Fruit fly (Drosophila melanogaster) whole organism, prepupa: ENCODE results near the gene CG7120.
A peak's percentile ranks its signal among the peaks of the same experiment; 100 is the strongest.

ENCODE experiments used
- Blimp-1 ChIP-seq: fragments of 200-800 bp; sonication (Bioruptor generic); optimal IDR thresholded peaks from 3 replicates; lab custom pipeline; 2017; ENCODE audit warnings: missing biosample characterization, missing genetic modification characterization, mild to moderate bottlenecking, moderate library complexity, missing genetic modification reagents
- CG10669 ChIP-seq: fragments of 200-800 bp; sonication (Bioruptor generic); optimal IDR thresholded peaks from 3 replicates; lab custom pipeline; 2018; ENCODE audit warnings: missing biosample characterization, mild to moderate bottlenecking, missing genetic modification characterization, moderate library complexity
- CG11294 ChIP-seq: fragments of 200-800 bp; sonication (Bioruptor generic); IDR thresholded peaks from 2 replicates; pipeline ENCODE4 v1.3.6; 2022; ENCODE audit warnings: missing biosample characterization, missing genetic modification characterization
- CG11762 ChIP-seq: fragments of 200-800 bp; sonication (Bioruptor generic); optimal IDR thresholded peaks from 3 replicates; lab custom pipeline; 2016; ENCODE audit warnings: missing biosample characterization, missing genetic modification characterization; ENCODE audit not compliant: insufficient read depth
- CG15336 ChIP-seq: fragments of 200-800 bp; sonication (Bioruptor generic); IDR thresholded peaks from 2 replicates; pipeline ENCODE4 v1.3.6; 2022; ENCODE audit warnings: missing biosample characterization, missing genetic modification characterization
- CG16779 ChIP-seq: fragments of 200-800 bp; sonication (Bioruptor generic); optimal IDR thresholded peaks from 3 replicates; lab custom pipeline; 2017; ENCODE audit warnings: missing biosample characterization, mild to moderate bottlenecking, missing genetic modification characterization
- CG31627 ChIP-seq: fragments of 200-800 bp; sonication (Bioruptor generic); optimal IDR thresholded peaks from 3 replicates; lab custom pipeline; 2016; ENCODE audit warnings: missing biosample characterization, missing genetic modification characterization
- CG34406 ChIP-seq: fragments of 200-800 bp; sonication (Bioruptor generic); optimal IDR thresholded peaks from 3 replicates; lab custom pipeline; 2016; ENCODE audit warnings: missing biosample characterization, missing genetic modification characterization
- CG3919 ChIP-seq: fragments of 200-800 bp; sonication (Bioruptor generic); optimal IDR thresholded peaks from 3 replicates; lab custom pipeline; 2016; ENCODE audit warnings: missing biosample characterization, missing genetic modification characterization
- CG4318 ChIP-seq: fragments of 200-800 bp; sonication (Bioruptor generic); optimal IDR thresholded peaks from 3 replicates; lab custom pipeline; 2017; ENCODE audit warnings: missing biosample characterization, mild to moderate bottlenecking, missing genetic modification characterization
- CG6163 ChIP-seq: fragments of 200-800 bp; sonication (Bioruptor generic); IDR thresholded peaks from 3 replicates; pipeline ENCODE4 v1.3.6; 2022; ENCODE audit warnings: missing biosample characterization, missing genetic modification characterization
- CG6792 ChIP-seq: fragments of 200-800 bp; sonication (Bioruptor generic); optimal IDR thresholded peaks from 3 replicates; lab custom pipeline; 2016; ENCODE audit warnings: missing biosample characterization, missing genetic modification characterization
- CG6808 ChIP-seq: fragments of 200-800 bp; sonication (Bioruptor generic); optimal IDR thresholded peaks from 3 replicates; lab custom pipeline; 2017; ENCODE audit warnings: missing biosample characterization, missing genetic modification characterization, mild to moderate bottlenecking, moderate library complexity, missing genetic modification reagents
- CG6854 ChIP-seq: fragments of 200-800 bp; sonication (Bioruptor generic); optimal IDR thresholded peaks from 2 replicates; lab custom pipeline; 2017; ENCODE audit warnings: missing biosample characterization, mild to moderate bottlenecking, missing genetic modification characterization
- CG7368 ChIP-seq: fragments of 200-800 bp; sonication (Bioruptor generic); optimal IDR thresholded peaks from 3 replicates; lab custom pipeline; 2016; ENCODE audit warnings: missing biosample characterization, missing genetic modification characterization
- CG8119 ChIP-seq: fragments of 200-800 bp; sonication (Bioruptor generic); IDR thresholded peaks from 3 replicates; pipeline ENCODE4 v1.3.6; 2022; ENCODE audit warnings: missing biosample characterization, missing genetic modification characterization
- CG8632 ChIP-seq: fragments of 200-800 bp; sonication (Bioruptor generic); optimal IDR thresholded peaks from 3 replicates; lab custom pipeline; 2016; ENCODE audit warnings: missing biosample characterization, missing genetic modification characterization
- CG9139 ChIP-seq: fragments of 200-800 bp; sonication (Bioruptor generic); optimal IDR thresholded peaks from 3 replicates; lab custom pipeline; 2017; ENCODE audit warnings: missing biosample characterization, mild to moderate bottlenecking, missing genetic modification characterization
- Eip75B ChIP-seq: fragments of 200-800 bp; sonication (Bioruptor generic); optimal IDR thresholded peaks from 3 replicates; lab custom pipeline; 2016; ENCODE audit warnings: missing biosample characterization, missing genetic modification characterization
- Eip78C ChIP-seq: fragments of 200-800 bp; sonication (Bioruptor generic); peaks from one replicate; lab custom pipeline; 2016; ENCODE audit warnings: missing biosample characterization, missing genetic modification characterization
- Eip93F ChIP-seq: fragments of 200-800 bp; sonication (Bioruptor generic); optimal IDR thresholded peaks from 2 replicates; lab custom pipeline; 2016; ENCODE audit warnings: missing biosample characterization, mild to moderate bottlenecking, missing genetic modification characterization
- Ets21C ChIP-seq: fragments of 200-800 bp; sonication (Bioruptor generic); optimal IDR thresholded peaks from 3 replicates; lab custom pipeline; 2016; ENCODE audit warnings: missing biosample characterization, missing genetic modification characterization
- Gug ChIP-seq: fragments of 200-800 bp; sonication (Bioruptor generic); IDR thresholded peaks from 2 replicates; pipeline ENCODE4 v1.3.6; 2022; ENCODE audit warnings: missing biosample characterization, missing genetic modification characterization
- Hr38 ChIP-seq: sonication (Bioruptor generic); optimal IDR thresholded peaks from 2 replicates; lab custom pipeline; 2016; ENCODE audit warnings: missing biosample characterization, missing genetic modification characterization
- Hr39 ChIP-seq: fragments of 200-800 bp; sonication (Bioruptor generic); optimal IDR thresholded peaks from 2 replicates; lab custom pipeline; 2016; ENCODE audit warnings: missing biosample characterization, missing genetic modification characterization
- Hr4 ChIP-seq: fragments of 200-800 bp; sonication (Bioruptor generic); optimal IDR thresholded peaks from 3 replicates; lab custom pipeline; 2016; ENCODE audit warnings: missing biosample characterization, missing genetic modification characterization
- Lpt ChIP-seq: fragments of 200-800 bp; sonication (Bioruptor generic); optimal IDR thresholded peaks from 3 replicates; lab custom pipeline; 2016; ENCODE audit warnings: missing biosample characterization, missing genetic modification characterization
- Met ChIP-seq: fragments of 200-800 bp; sonication (Bioruptor generic); optimal IDR thresholded peaks from 3 replicates; lab custom pipeline; 2016; ENCODE audit warnings: missing biosample characterization, missing genetic modification characterization
- OdsH ChIP-seq: fragments of 200-800 bp; sonication (Bioruptor generic); optimal IDR thresholded peaks from 3 replicates; lab custom pipeline; 2016; ENCODE audit warnings: missing biosample characterization, missing genetic modification characterization
- Smox ChIP-seq: fragments of 200-800 bp; sonication (Bioruptor generic); optimal IDR thresholded peaks from 3 replicates; lab custom pipeline; 2016; ENCODE audit warnings: missing biosample characterization, missing genetic modification characterization
- Sox102F ChIP-seq: fragments of 200-800 bp; sonication (Bioruptor generic); optimal IDR thresholded peaks from 2 replicates; lab custom pipeline; 2016; ENCODE audit warnings: missing biosample characterization, mild to moderate bottlenecking, missing genetic modification characterization
- Sox14 ChIP-seq: fragments of 200-800 bp; sonication (Bioruptor generic); optimal IDR thresholded peaks from 3 replicates; lab custom pipeline; 2016; ENCODE audit warnings: missing biosample characterization, missing genetic modification characterization
- Sox15 ChIP-seq: fragments of 200-800 bp; sonication (Bioruptor generic); optimal IDR thresholded peaks from 3 replicates; lab custom pipeline; 2016; ENCODE audit warnings: missing biosample characterization, missing genetic modification characterization
- achi ChIP-seq: fragments of 200-800 bp; sonication (Bioruptor generic); optimal IDR thresholded peaks from 3 replicates; lab custom pipeline; 2016; ENCODE audit warnings: missing biosample characterization, missing genetic modification characterization
- dac ChIP-seq: fragments of 200-800 bp; sonication (Bioruptor generic); optimal IDR thresholded peaks from 2 replicates; lab custom pipeline; 2017; ENCODE audit warnings: missing biosample characterization, mild to moderate bottlenecking, missing genetic modification characterization
- dsx ChIP-seq: fragments of 200-800 bp; optimal IDR thresholded peaks from 3 replicates; lab custom pipeline; 2019; ENCODE audit warnings: missing biosample characterization, mild to moderate bottlenecking, missing genetic modification characterization, moderate library complexity; ENCODE audit not compliant: poor library complexity, severe bottlenecking
- eg ChIP-seq: fragments of 200-800 bp; sonication (Bioruptor generic); IDR thresholded peaks from 3 replicates; pipeline ENCODE4 v1.3.6; 2022; ENCODE audit warnings: missing biosample characterization, missing genetic modification characterization
- fd59A ChIP-seq: fragments of 200-800 bp; sonication (Bioruptor generic); optimal IDR thresholded peaks from 2 replicates; lab custom pipeline; 2017; ENCODE audit warnings: missing biosample characterization, mild to moderate bottlenecking, missing genetic modification characterization, missing genetic modification reagents
- fd85E ChIP-seq: fragments of 200-800 bp; sonication (Bioruptor generic); optimal IDR thresholded peaks from 3 replicates; lab custom pipeline; 2016; ENCODE audit warnings: missing biosample characterization, missing genetic modification characterization
- net ChIP-seq: fragments of 200-800 bp; sonication (Bioruptor generic); optimal IDR thresholded peaks from 3 replicates; lab custom pipeline; 2016; ENCODE audit warnings: missing biosample characterization, missing genetic modification characterization
- pdm3 ChIP-seq: fragments of 200-800 bp; sonication (Bioruptor generic); optimal IDR thresholded peaks from 3 replicates; lab custom pipeline; 2016; ENCODE audit warnings: missing biosample characterization, missing genetic modification characterization
- salr ChIP-seq, 2 experiments: fragments of 200-800 bp; sonication (Bioruptor generic); optimal IDR thresholded peaks; 3 replicates each; lab custom pipeline; 2016 to 2018; ENCODE audit warnings: missing biosample characterization in 2 of 2, missing genetic modification characterization in 2 of 2, mild to moderate bottlenecking in 1 of 2
- spab ChIP-seq: fragments of 200-800 bp; sonication (Bioruptor generic); optimal IDR thresholded peaks from 2 replicates; lab custom pipeline; 2017; ENCODE audit warnings: missing biosample characterization, mild to moderate bottlenecking, missing genetic modification characterization, missing genetic modification reagents
- ss ChIP-seq, 2 experiments: fragments of 200-800 bp; sonication (Bioruptor generic); optimal IDR thresholded peaks; 2 replicates in 1 of 2; 3 replicates in 1 of 2; lab custom pipeline; 2017 to 2018; ENCODE audit warnings: mild to moderate bottlenecking in 2 of 2, missing biosample characterization in 2 of 2, missing genetic modification characterization in 2 of 2, moderate library complexity in 1 of 2
- svp ChIP-seq: fragments of 200-800 bp; sonication (Bioruptor generic); peaks from one replicate; lab custom pipeline; 2016; ENCODE audit warnings: missing biosample characterization, missing genetic modification characterization
- topi ChIP-seq: fragments of 200-800 bp; sonication (Bioruptor generic); optimal IDR thresholded peaks from 3 replicates; lab custom pipeline; 2016; ENCODE audit warnings: missing biosample characterization, missing genetic modification characterization
- vri ChIP-seq: fragments of 200-800 bp; sonication (Bioruptor generic); optimal IDR thresholded peaks from 3 replicates; lab custom pipeline; 2016; ENCODE audit warnings: missing biosample characterization, mild to moderate bottlenecking, missing genetic modification characterization

Gene CG7120

dm6 chr3L:8421808-8422586, 26.2 kb downstream of the CG7120 start, which contains the start of gene CG32354 (continued):
- TF ChIP-seq Eip78C (peak; percentile 79), net (GFP tag; lab: Kevin White, UChicago) (peak; percentile 21), CG16779 (tag; lab: Kevin White, UChicago) (no peak), fd59A (no peak), fd85E (GFP tag; lab: Kevin White, UChicago) (no peak), Lpt (no peak), Sox15 (GFP tag; lab: Kevin White, UChicago) (no peak), Smox (no peak), CG34406 (GFP tag; lab: Kevin White, UChicago) (peak; percentile 16), Gug (no peak), ss (GFP tag; optimal IDR thresholded peaks at IDR 0.05; lab: Kevin White, UChicago) (peak; percentile 21 to 65), CG10669 (GFP tag; lab: Kevin White, UChicago) (no peak), Blimp-1 (GFP tag; lab: Kevin White, UChicago) (no peak), CG11762 (no peak), Hr39 (GFP tag; lab: Kevin White, UChicago) (no peak), CG8119 (GFP tag; lab: Robert Waterston, UW) (peak; percentile 28; the same call in 1 of the 3 replicates), Eip93F (no peak), Hr38 (GFP tag; lab: Kevin White, UChicago) (no peak), CG31627 (no peak), CG9139 (GFP tag; lab: Kevin White, UChicago) (peak; percentile 10), CG15336 (GFP tag; lab: Robert Waterston, UW) (0 out of 2 replicates have a peak, but pooled peaks have one; percentile 30), Hr4 (peak; percentile 72), Ets21C (no peak), vri (GFP tag; lab: Kevin White, UChicago) (no peak), dsx (GFP tag; lab: Kevin White, UChicago) (peak; percentile 15), CG3919 (GFP tag; lab: Kevin White, UChicago) (peak; percentile 30), svp (GFP tag; lab: Kevin White, UChicago) (peak; percentile 53), dac (GFP tag; lab: Kevin White, UChicago) (peak; percentile 53), topi (peak; percentile 25), Sox14 (peak; percentile 14)
- TF ChIP-seq, all 60 proteins: peak for 31

- no peak for TF ChIP-seq CG11294 (GFP tag; lab: Robert Waterston, UW)
- peak; percentile 51 for TF ChIP-seq OdsH (GFP tag; lab: Kevin White, UChicago)
- TF ChIP-seq svp (GFP tag; lab: Kevin White, UChicago) = no peak
- TF ChIP-seq CG31627 = no peak
- TF ChIP-seq CG7368 = no peak
- TF ChIP-seq CG16779 (tag; lab: Kevin White, UChicago) = no peak
- TF ChIP-seq CG8632 (GFP tag; lab: Kevin White, UChicago) = peak; percentile 2
- TF ChIP-seq eg (GFP tag; lab: Robert Waterston, UW) = no peak
- TF ChIP-seq CG6792 = no peak
- peak in 1 of 2 experiments; percentile 67 for TF ChIP-seq salr (GFP tag; optimal IDR thresholded peaks at IDR 0.05; lab: Kevin White, UChicago)
- TF ChIP-seq CG6163 (GFP tag; lab: Robert Waterston, UW) = no peak
- no peak for TF ChIP-seq Eip75B (GFP tag; lab: Kevin White, UChicago)
- TF ChIP-seq Hr4 = peak; percentile 65
- TF ChIP-seq Hr38 (GFP tag; lab: Kevin White, UChicago) = no peak
- no peak for TF ChIP-seq Met (GFP tag; lab: Kevin White, UChicago)
- no peak for TF ChIP-seq CG6854 (GFP tag; lab: Kevin White, UChicago)
- TF ChIP-seq fd85E (GFP tag; lab: Kevin White, UChicago) = no peak
- TF ChIP-seq Sox14 = no peak
- TF ChIP-seq spab (GFP tag; lab: Kevin White, UChicago) = no peak
- TF ChIP-seq CG6808 (GFP tag; lab: Kevin White, UChicago) = no peak
- TF ChIP-seq Gug = no peak
- no peak for TF ChIP-seq vri (GFP tag; lab: Kevin White, UChicago)
- peak; percentile 85 for TF ChIP-seq CG4318
- TF ChIP-seq dac (GFP tag; lab: Kevin White, UChicago) = peak; percentile 14
- no peak for TF ChIP-seq ss (GFP tag; optimal IDR thresholded peaks at IDR 0.05; lab: Kevin White, UChicago)
- 0 out of 3 replicates have a peak, but pooled peaks have one; percentile 22 for TF ChIP-seq CG8119 (GFP tag; lab: Robert Waterston, UW)
- peak; percentile 40; the same call in 1 of the 2 replicates for TF ChIP-seq CG15336 (GFP tag; lab: Robert Waterston, UW)
- no peak for TF ChIP-seq Sox102F (GFP tag; lab: Kevin White, UChicago)
- peak; percentile 25 for TF ChIP-seq CG34406 (GFP tag; lab: Kevin White, UChicago)
- TF ChIP-seq fd59A = no peak
- TF ChIP-seq net (GFP tag; lab: Kevin White, UChicago) = peak; percentile 34
- TF ChIP-seq pdm3 (GFP tag; lab: Kevin White, UChicago) = no peak
- TF ChIP-seq CG3919 (GFP tag; lab: Kevin White, UChicago) = peak; percentile 23
- no peak for TF ChIP-seq achi (GFP tag; lab: Kevin White, UChicago)
- no peak for TF ChIP-seq Lpt
Measured at dm6 chr3L:8423156-8423555, 27.4 kb downstream of the CG7120 start.
